Worm (Caenorhabditis elegans): ENCODE measurements around the gene dnj-20.

DNA sequence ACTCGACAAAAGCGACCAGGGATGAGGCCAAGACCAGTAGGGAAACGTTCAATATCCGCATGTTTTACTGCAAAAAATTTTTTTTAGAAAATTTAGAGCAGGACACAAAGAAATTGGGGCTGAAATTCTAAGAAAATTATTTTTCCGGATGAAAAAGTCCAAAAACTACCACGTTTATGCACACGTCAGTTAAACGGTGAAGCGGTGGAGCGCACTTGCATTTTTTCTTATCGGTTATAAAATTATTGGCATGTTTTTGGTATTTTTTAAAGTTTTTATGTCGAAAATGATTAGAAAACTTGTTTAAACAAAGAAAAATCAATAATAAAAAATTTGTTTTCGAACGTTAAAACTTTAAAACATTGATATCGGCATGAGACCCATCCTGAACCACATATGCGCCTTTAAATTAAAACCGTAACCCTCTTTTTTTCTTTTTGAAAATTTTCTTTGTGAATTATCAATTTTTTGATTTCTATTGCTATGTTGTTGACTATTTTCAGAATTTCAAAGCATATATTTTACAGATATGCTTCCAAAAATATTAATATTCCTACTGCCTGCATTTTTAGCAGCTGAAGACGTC lies at the start of gene dnj-20, which contains the start of gene ZK1307.8:
- no peak for TF ChIP-seq snpc-4 (tag; optimal IDR thresholded peaks at IDR 0.05)
- no peak for TF ChIP-seq hlh-1 (tag; optimal IDR thresholded peaks at IDR 0.05)
- TF ChIP-seq sptf-1 (tag; optimal IDR thresholded peaks at IDR 0.05), result no peak
- no peak for TF ChIP-seq flh-1 (GFP tag; optimal IDR thresholded peaks at IDR 0.05)
- TF ChIP-seq blmp-1 (tag; optimal IDR thresholded peaks at IDR 0.05), result no peak
- no peak for TF ChIP-seq nhr-12 (tag; optimal IDR thresholded peaks at IDR 0.05)
- no peak for TF ChIP-seq nhr-28 (tag; optimal IDR thresholded peaks at IDR 0.05)
- no peak for TF ChIP-seq lin-32 (GFP tag; optimal IDR thresholded peaks at IDR 0.05)
- no peak for TF ChIP-seq zip-8 (tag; optimal IDR thresholded peaks at IDR 0.05)
- TF ChIP-seq mab-5 (tag; optimal IDR thresholded peaks at IDR 0.05), result no peak
- no peak for TF ChIP-seq nhr-76 (tag; optimal IDR thresholded peaks at IDR 0.05)
- TF ChIP-seq drap-1 (GFP tag; optimal IDR thresholded peaks at IDR 0.05), result no peak
- peak; percentile 10 for TF ChIP-seq ces-1 (GFP tag; optimal IDR thresholded peaks at IDR 0.05)
